Worm (Caenorhabditis elegans) whole organism, dauer: ENCODE results near the gene ddo-3.

Experiments used
- unc-62 ChIP-seq: sonication (generic microtip); optimal IDR thresholded peaks from 2 replicates; lab custom pipeline; 2017; ENCODE audit warnings: missing biosample characterization, missing genetic modification reagents, missing genetic modification characterization

Gene ddo-3

DNA sequence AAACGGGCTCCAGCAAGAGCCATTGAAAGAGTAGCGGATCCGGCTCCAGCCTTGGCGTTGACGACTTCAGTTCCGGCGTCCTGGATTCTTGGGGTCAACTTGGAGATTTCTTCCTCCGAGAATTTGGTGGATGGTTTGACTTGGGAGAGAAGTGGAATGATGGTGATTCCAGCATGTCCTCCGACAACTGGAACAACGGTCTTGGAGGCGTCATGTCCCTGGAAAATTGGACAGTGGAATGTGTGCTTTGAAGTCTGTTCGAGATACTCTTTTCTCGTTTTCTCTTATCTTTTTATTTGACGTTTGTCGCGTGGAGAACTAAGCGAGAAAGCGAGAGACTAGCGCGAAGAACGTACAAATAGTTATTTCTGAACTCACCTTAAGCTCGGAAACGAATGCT is 19.4 kb downstream of the ddo-3 start:
- TF ChIP-seq unc-62: no peak

DNA sequence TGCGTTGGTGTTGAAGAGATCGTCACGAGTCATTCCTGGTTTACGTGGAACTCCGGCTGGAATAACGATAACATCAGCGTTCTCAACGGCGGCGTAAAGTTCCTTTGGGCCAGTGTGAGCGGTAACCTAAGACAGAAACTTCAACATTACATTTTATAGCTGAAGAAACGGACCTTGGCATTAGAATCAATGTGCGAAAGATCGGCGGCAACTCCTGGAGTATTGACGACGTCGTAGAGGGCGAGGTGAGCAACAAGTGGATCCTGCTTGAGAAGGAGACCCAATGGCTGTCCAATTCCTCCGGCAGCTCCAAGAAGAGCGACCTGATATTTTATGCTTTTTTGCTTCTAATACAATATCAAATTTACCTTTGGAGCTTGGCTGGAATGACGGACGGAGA is 20.0 kb downstream of the ddo-3 start:
- no peak for TF ChIP-seq unc-62

DNA sequence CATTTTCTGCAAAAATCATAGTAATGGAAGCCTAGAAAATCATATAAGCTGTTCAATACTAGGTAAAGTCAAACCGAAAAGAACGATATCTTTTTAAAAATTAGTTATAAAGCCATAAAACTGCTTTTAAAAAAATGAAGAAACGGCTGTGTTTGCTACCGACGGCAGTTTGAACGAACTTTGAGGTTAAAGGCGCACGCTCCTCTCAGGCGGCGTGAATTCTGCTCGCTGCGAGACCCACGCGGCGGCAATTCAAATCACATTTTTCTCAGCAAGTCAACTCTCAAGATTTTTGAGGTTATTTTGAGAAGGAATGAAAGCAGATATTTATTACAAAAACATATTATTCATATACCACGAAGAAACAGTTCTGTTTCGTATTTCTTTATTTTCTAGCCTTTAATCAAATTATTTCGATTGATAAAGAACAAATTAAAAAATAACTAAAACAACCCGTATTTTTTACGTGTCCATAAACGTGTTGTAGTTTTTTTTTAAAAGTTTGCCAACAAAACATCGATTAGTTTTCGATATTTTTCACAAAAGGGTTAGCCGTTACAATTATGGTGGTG is 20.5 kb downstream of the ddo-3 start, which contains the start of the genes mdh-2 and F20H11.4:
TSS of gene mdh-2 (minus strand) at position 6 of the 572 bp plus-strand sequence.
TSS of gene F20H11.4 (plus strand) at position 522 of the 572 bp plus-strand sequence.
- TF ChIP-seq unc-62: no peak

DNA sequence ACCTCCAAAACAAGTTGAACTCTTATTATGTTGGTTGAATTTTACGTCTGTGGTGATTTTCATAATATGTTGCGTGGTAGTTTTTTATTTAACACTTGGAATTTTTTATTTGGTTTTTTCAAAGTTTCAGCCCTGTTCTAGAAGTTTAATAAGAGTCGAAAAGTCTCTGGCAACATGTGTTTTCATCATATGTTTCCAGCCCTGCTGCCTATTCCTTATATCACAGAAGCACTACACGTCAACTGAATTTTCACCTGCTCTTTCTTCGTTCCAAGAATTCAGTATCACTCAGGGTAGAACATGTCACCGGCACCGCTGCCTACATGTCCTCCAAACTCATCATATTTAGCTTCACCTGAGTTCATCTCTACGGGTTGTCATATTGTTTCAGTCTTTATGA is 22.9 kb downstream of the ddo-3 start, which contains the start of gene srh-40:
TSS of gene srh-40 (plus strand) at position 301 of the 400 bp plus-strand sequence.
- no peak for TF ChIP-seq unc-62

DNA sequence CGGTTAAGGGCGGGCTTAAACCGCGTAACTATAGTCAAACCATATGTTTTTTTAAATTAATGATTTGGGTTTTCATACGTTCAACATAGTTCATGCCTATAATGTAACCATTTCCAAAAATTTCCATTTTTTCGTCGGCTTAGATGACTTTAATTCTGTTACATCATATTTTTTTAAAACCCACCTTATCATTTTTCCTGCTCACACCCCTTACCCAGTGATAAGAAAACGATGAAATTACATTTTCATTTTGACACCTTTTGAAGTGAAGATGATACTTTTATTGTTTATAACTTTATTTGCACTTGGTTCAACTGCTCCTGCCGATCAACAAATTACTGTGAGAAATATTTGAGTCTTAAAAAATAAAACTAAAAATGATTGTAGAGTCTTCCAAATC is 24.6 kb downstream of the ddo-3 start, which contains the start of gene ctsa-4.2:
TSS of gene ctsa-4.2 (plus strand) at position 247 of the 400 bp plus-strand sequence.
- no peak for TF ChIP-seq unc-62

DNA sequence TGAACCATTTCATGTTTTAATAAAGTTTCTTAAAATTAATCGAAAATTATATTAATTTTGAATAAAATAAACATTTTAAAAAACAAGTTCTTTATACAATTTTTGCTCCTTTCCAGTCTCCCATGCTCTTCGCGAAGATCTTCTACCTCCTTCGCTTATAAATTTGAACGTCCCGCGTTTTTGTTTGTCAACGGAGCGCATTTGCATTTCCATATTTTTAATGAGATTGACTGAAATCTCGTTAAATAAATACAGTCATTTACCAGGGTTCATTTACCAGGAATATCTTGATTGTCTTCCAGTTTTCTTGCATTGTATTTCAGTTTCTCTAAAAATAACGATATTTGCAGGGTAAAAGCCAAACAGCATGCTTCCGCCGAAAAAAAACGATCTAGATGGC is 27.4 kb downstream of the ddo-3 start, which contains the start of gene cmtr-2:
TSS of gene cmtr-2 (plus strand) at position 351 of the 400 bp plus-strand sequence.
- no peak for TF ChIP-seq unc-62

DNA sequence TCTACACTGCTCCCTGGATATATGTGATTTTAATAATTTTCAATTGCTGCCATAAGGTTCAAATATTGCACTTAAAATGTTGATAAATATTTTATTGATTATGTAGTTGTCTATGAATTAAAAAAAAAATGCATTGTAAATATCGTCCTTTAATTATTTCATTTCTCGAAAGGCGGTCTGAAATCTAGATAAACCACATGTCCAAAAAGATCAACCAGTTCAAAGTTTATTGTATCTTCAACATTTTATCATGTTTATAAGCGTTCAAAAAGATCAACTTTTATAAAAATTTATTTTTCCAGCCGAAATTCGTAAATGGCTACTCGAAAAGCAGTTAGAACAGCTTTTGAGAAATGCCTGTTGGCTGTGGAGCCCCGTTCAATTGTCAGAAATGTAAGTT is 32.3 kb downstream of the ddo-3 start, which contains the start of gene C13B9.2:
TSS of gene C13B9.2 (plus strand) at position 301 of the 400 bp plus-strand sequence.
- no peak for TF ChIP-seq unc-62

DNA sequence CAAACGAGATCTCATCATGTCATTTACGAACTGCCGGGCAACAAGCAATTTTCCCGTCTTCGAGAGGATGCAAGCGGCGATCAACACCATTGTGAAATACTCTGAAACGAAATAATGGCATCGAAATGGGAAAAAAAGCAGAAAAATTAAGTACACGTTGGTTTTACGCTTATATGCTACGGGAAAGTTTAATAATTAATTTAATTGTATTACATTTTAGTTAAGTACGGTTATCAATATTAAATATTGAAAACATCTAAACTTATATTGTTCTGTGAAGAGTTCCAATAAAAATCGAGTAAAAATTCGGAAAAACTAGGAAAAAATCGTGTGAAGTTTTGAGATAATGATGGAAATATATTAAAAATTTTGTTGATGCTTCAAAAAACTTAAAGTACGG is 37.2 kb downstream of the ddo-3 start, which contains the start of gene copd-1:
TSS of gene copd-1 (minus strand) at position 101 of the 400 bp plus-strand sequence.
- TF ChIP-seq unc-62: no peak

DNA sequence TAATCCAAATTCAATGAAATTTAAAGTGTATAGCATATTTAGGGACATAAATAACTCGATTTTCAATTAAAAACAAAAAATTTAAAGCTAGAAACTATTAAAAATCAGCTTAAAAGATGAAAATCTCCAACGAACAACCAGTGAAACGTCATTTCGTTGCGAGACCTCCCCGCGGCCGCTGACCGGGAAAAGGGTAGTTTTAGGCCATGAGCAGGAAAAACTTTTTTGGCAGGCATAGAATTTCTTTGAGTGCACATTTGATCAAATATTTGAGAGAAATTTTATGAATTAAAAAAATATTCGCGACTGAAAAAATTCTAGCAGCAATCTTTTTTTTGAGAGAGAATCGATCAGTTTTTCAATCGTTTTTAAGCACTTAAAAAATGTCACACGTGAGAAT is 37.7 kb downstream of the ddo-3 start:
- TF ChIP-seq unc-62: no peak
